Worm (Caenorhabditis elegans) whole organism, L2 larva: ENCODE data around the gene clec-8.

Source experiments
- R02D3.7 ChIP-seq: fragments of 150-350 bp; optimal IDR thresholded peaks from 2 replicates; lab custom pipeline; 2014; ENCODE audit warnings: missing biosample characterization, missing genetic modification characterization
- ceh-16 ChIP-seq: fragments of 150-350 bp; optimal IDR thresholded peaks from 2 replicates; lab custom pipeline; 2014; ENCODE audit warnings: missing biosample characterization, missing genetic modification characterization
- ceh-82 ChIP-seq: fragments of 150-350 bp; optimal IDR thresholded peaks from 2 replicates; lab custom pipeline; 2014; ENCODE audit warnings: missing biosample characterization, missing genetic modification characterization
- fos-1 ChIP-seq: fragments of 150-350 bp; optimal IDR thresholded peaks from 2 replicates; lab custom pipeline; 2014; ENCODE audit warnings: missing biosample characterization, missing genetic modification characterization
- nhr-6 ChIP-seq: fragments of 150-350 bp; optimal IDR thresholded peaks from 2 replicates; lab custom pipeline; 2014; ENCODE audit warnings: missing biosample characterization, missing genetic modification characterization
- nhr-77 ChIP-seq: fragments of 150-350 bp; optimal IDR thresholded peaks from 2 replicates; lab custom pipeline; 2014; ENCODE audit warnings: missing biosample characterization, missing genetic modification characterization
- skn-1 ChIP-seq: sonication (generic microtip); optimal IDR thresholded peaks from 2 replicates; lab custom pipeline; 2017; ENCODE audit warnings: missing biosample characterization, missing genetic modification characterization
- snpc-4 ChIP-seq: fragments of 150-350 bp; optimal IDR thresholded peaks from 2 replicates; lab custom pipeline; 2014; ENCODE audit warnings: missing biosample characterization, missing genetic modification characterization
- unc-55 ChIP-seq: fragments of 150-350 bp; sonication (generic microtip); optimal IDR thresholded peaks from 3 replicates; lab custom pipeline; 2014; ENCODE audit warnings: missing biosample characterization, missing genetic modification reagents, missing genetic modification characterization
- unc-62 ChIP-seq: fragments of 150-350 bp; optimal IDR thresholded peaks from 2 replicates; lab custom pipeline; 2014; ENCODE audit warnings: missing biosample characterization, missing genetic modification reagents, missing genetic modification characterization
- ztf-11 ChIP-seq: sonication (generic microtip); optimal IDR thresholded peaks from 2 replicates; lab custom pipeline; 2017; ENCODE audit warnings: missing biosample characterization, missing genetic modification characterization

DNA sequence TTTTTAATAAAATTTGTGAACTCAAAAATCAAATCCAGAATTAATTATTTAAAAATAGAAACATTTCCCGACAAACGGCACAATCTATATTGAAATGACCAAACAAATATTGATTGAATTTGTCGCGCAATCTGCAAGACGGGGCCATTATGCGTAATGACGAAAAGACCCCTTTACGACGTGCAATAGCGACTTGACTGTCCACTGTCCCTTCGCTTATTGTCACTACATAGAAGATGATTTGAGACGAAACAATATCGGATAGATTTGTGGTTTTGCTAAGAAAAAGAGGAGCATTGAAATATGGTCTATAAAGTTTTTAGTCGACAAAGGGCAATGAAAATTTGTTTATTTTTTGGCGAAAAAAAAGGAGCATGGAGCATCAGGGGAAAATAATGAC, 26.9 kb downstream of the clec-8 start:
- no peak for TF ChIP-seq nhr-77 (tag; lab: Kevin White, UChicago)
- TF ChIP-seq ztf-11 (tag; lab: Kevin White, UChicago): no peak
- TF ChIP-seq fos-1 (tag; lab: Kevin White, UChicago): no peak
- no peak for TF ChIP-seq ceh-16
- TF ChIP-seq skn-1 (tag; lab: Kevin White, UChicago): no peak
- no peak for TF ChIP-seq ceh-82
- TF ChIP-seq snpc-4: no peak
- no peak for TF ChIP-seq unc-62 (GFP tag; lab: Kevin White, UChicago)
- no peak for TF ChIP-seq nhr-6 (tag; lab: Kevin White, UChicago)
- no peak for TF ChIP-seq unc-55 (GFP tag; lab: Kevin White, UChicago)
- TF ChIP-seq R02D3.7 (tag; lab: Kevin White, UChicago): no peak
